Worm (Caenorhabditis elegans): ENCODE results near the gene ragc-1.

ce11 chrIV:11631750-11632149 lies 27.0 kb upstream of the ragc-1 start, which contains the start of gene F58B3.4:
- no peak for TF ChIP-seq ama-1 (optimal IDR thresholded peaks at IDR 0.05)
- TF ChIP-seq tbx-37 (GFP tag; conservative IDR thresholded peaks at IDR 0.05): no peak
- no peak for TF ChIP-seq pes-1 (GFP tag; IDR thresholded peaks at IDR 0.05)
- TF ChIP-seq ets-7 (tag; optimal IDR thresholded peaks at IDR 0.05): no peak
- no peak for TF ChIP-seq flt-1 (GFP tag; IDR thresholded peaks at IDR 0.05)
- no peak for TF ChIP-seq aly-1 (tag; optimal IDR thresholded peaks at IDR 0.05)
- TF ChIP-seq tbx-11 (GFP tag; IDR thresholded peaks at IDR 0.05): no peak
- no peak for TF ChIP-seq hmg-4 (GFP tag; optimal IDR thresholded peaks at IDR 0.05)
- TF ChIP-seq B0310.2 (tag; optimal IDR thresholded peaks at IDR 0.05): no peak
- TF ChIP-seq F13C5.2 (tag; optimal IDR thresholded peaks at IDR 0.05): no peak
- no peak for TF ChIP-seq scrt-1 (GFP tag; IDR thresholded peaks at IDR 0.05)
- TF ChIP-seq ceh-36 (tag; optimal IDR thresholded peaks at IDR 0.05): no peak
- TF ChIP-seq hmbx-1 (tag; optimal IDR thresholded peaks at IDR 0.05): no peak
- no peak for TF ChIP-seq tra-4 (tag; optimal IDR thresholded peaks at IDR 0.05)
